Worm (Caenorhabditis elegans) whole organism, L2 larva: ENCODE results near the gene F32D8.11.

Experiments
- C34F6.9 ChIP-seq: fragments of 150-350 bp; optimal IDR thresholded peaks from 2 replicates; lab custom pipeline; 2014; ENCODE audit warnings: missing biosample characterization, missing genetic modification characterization
- F13H6.1 ChIP-seq: sonication (generic microtip); optimal IDR thresholded peaks from 2 replicates; lab custom pipeline; 2016; ENCODE audit warnings: missing genetic modification characterization, missing compliant biosample characterization
- R02D3.7 ChIP-seq: fragments of 150-350 bp; optimal IDR thresholded peaks from 2 replicates; lab custom pipeline; 2014; ENCODE audit warnings: missing biosample characterization, missing genetic modification characterization
- Y55F3AM.14 ChIP-seq: fragments of 200-800 bp; sonication (Bioruptor generic); optimal IDR thresholded peaks from 2 replicates; lab custom pipeline; 2018; ENCODE audit warnings: mild to moderate bottlenecking, missing genetic modification characterization, missing compliant biosample characterization
- ZK546.5 ChIP-seq: sonication (generic microtip); optimal IDR thresholded peaks from 2 replicates; lab custom pipeline; 2017; ENCODE audit warnings: missing biosample characterization, missing genetic modification characterization
- alr-1 ChIP-seq: fragments of 150-350 bp; optimal IDR thresholded peaks from 2 replicates; lab custom pipeline; 2014; ENCODE audit warnings: missing biosample characterization, missing genetic modification characterization
- aly-2 ChIP-seq: fragments of 150-350 bp; optimal IDR thresholded peaks from 2 replicates; lab custom pipeline; 2014; ENCODE audit warnings: missing biosample characterization, missing genetic modification characterization
- ama-1 ChIP-seq: fragments of 150-350 bp; optimal IDR thresholded peaks from 2 replicates; lab custom pipeline; 2018; ENCODE audit warnings: inconsistent platforms
- blmp-1 ChIP-seq: sonication (generic microtip); optimal IDR thresholded peaks from 2 replicates; lab custom pipeline; 2017; ENCODE audit warnings: missing genetic modification characterization, mild to moderate bottlenecking, missing compliant biosample characterization, antibody characterized with exemption, moderate library complexity; ENCODE audit not compliant: insufficient read depth
- ceh-16 ChIP-seq: fragments of 150-350 bp; optimal IDR thresholded peaks from 2 replicates; lab custom pipeline; 2014; ENCODE audit warnings: missing biosample characterization, missing genetic modification characterization
- ceh-82 ChIP-seq: fragments of 150-350 bp; optimal IDR thresholded peaks from 2 replicates; lab custom pipeline; 2014; ENCODE audit warnings: missing biosample characterization, missing genetic modification characterization
- crh-2 ChIP-seq: sonication (generic microtip); optimal IDR thresholded peaks from 2 replicates; lab custom pipeline; 2017; ENCODE audit warnings: missing biosample characterization, missing genetic modification characterization
- dmd-4 ChIP-seq: sonication (generic microtip); optimal IDR thresholded peaks from 2 replicates; lab custom pipeline; 2017; ENCODE audit warnings: missing biosample characterization, missing genetic modification characterization
- egl-27 ChIP-seq: sonication (generic microtip); optimal IDR thresholded peaks from 3 replicates; lab custom pipeline; 2017; ENCODE audit warnings: missing biosample characterization, missing genetic modification reagents, missing genetic modification characterization
- elt-1 ChIP-seq: fragments of 150-350 bp; optimal IDR thresholded peaks from 2 replicates; lab custom pipeline; 2014; ENCODE audit warnings: missing biosample characterization, missing genetic modification characterization
- elt-3 ChIP-seq: sonication (generic microtip); optimal IDR thresholded peaks from 2 replicates; lab custom pipeline; 2017; ENCODE audit warnings: missing biosample characterization, missing genetic modification characterization
- fos-1 ChIP-seq: fragments of 150-350 bp; optimal IDR thresholded peaks from 2 replicates; lab custom pipeline; 2014; ENCODE audit warnings: missing biosample characterization, missing genetic modification characterization
- gmeb-1 ChIP-seq: fragments of 150-350 bp; optimal IDR thresholded peaks from 2 replicates; lab custom pipeline; 2014; ENCODE audit warnings: missing biosample characterization, missing genetic modification characterization
- lin-11 ChIP-seq: fragments of 150-350 bp; sonication (generic microtip); optimal IDR thresholded peaks from 2 replicates; lab custom pipeline; 2014; ENCODE audit warnings: missing biosample characterization, missing genetic modification characterization, inconsistent platforms, mixed read lengths
- lin-13 ChIP-seq: fragments of 150-350 bp; optimal IDR thresholded peaks from 2 replicates; lab custom pipeline; 2014; ENCODE audit warnings: missing biosample characterization, missing genetic modification reagents, missing genetic modification characterization
- lin-39 ChIP-seq: fragments of 150-350 bp; optimal IDR thresholded peaks from 2 replicates; lab custom pipeline; 2014; ENCODE audit warnings: missing biosample characterization, missing genetic modification reagents, missing genetic modification characterization
- lsy-2 ChIP-seq, 2 experiments: fragments of 150-350 bp in 1 of 2; sonication (generic microtip) in 1 of 2; optimal IDR thresholded peaks; 2 replicates each; lab custom pipeline; 2014 to 2017; ENCODE audit warnings: missing biosample characterization in 2 of 2, missing genetic modification characterization in 2 of 2
- mab-5 ChIP-seq: fragments of 150-350 bp; optimal IDR thresholded peaks from 2 replicates; lab custom pipeline; 2014; ENCODE audit warnings: missing biosample characterization, missing genetic modification characterization
- mbf-1 ChIP-seq: sonication (generic microtip); optimal IDR thresholded peaks from 2 replicates; lab custom pipeline; 2017; ENCODE audit warnings: missing biosample characterization, missing genetic modification characterization
- mdl-1 ChIP-seq, 2 experiments: fragments of 150-350 bp in 1 of 2; sonication (generic microtip) in 1 of 2; optimal IDR thresholded peaks; 2 replicates each; lab custom pipeline; 2017; ENCODE audit warnings: missing biosample characterization in 2 of 2, missing genetic modification characterization in 2 of 2
- nhr-10 ChIP-seq: sonication (generic microtip); optimal IDR thresholded peaks from 2 replicates; lab custom pipeline; 2017; ENCODE audit warnings: missing biosample characterization, missing genetic modification characterization
- nhr-11 ChIP-seq: fragments of 150-350 bp; optimal IDR thresholded peaks from 2 replicates; lab custom pipeline; 2014; ENCODE audit warnings: missing biosample characterization, missing genetic modification characterization
- nhr-12 ChIP-seq: fragments of 150-350 bp; optimal IDR thresholded peaks from 2 replicates; lab custom pipeline; 2014; ENCODE audit warnings: missing biosample characterization, missing genetic modification characterization
- nhr-129 ChIP-seq: fragments of 150-350 bp; optimal IDR thresholded peaks from 2 replicates; lab custom pipeline; 2014; ENCODE audit warnings: missing biosample characterization, missing genetic modification characterization
- nhr-21 ChIP-seq: fragments of 150-350 bp; optimal IDR thresholded peaks from 2 replicates; lab custom pipeline; 2014; ENCODE audit warnings: missing biosample characterization, missing genetic modification characterization
- nhr-23 ChIP-seq: fragments of 150-350 bp; optimal IDR thresholded peaks from 2 replicates; lab custom pipeline; 2014; ENCODE audit warnings: missing biosample characterization, missing genetic modification reagents, missing genetic modification characterization
- nhr-237 ChIP-seq: fragments of 150-350 bp; optimal IDR thresholded peaks from 2 replicates; lab custom pipeline; 2014; ENCODE audit warnings: missing biosample characterization, missing genetic modification characterization
- nhr-25 ChIP-seq: fragments of 150-350 bp; sonication (generic microtip); optimal IDR thresholded peaks from 3 replicates; lab custom pipeline; 2014; ENCODE audit warnings: missing biosample characterization, missing genetic modification characterization
- nhr-6 ChIP-seq: fragments of 150-350 bp; optimal IDR thresholded peaks from 2 replicates; lab custom pipeline; 2014; ENCODE audit warnings: missing biosample characterization, missing genetic modification characterization
- nhr-77 ChIP-seq: fragments of 150-350 bp; optimal IDR thresholded peaks from 2 replicates; lab custom pipeline; 2014; ENCODE audit warnings: missing biosample characterization, missing genetic modification characterization
- peb-1 ChIP-seq: fragments of 150-350 bp; optimal IDR thresholded peaks from 2 replicates; lab custom pipeline; 2014; ENCODE audit warnings: missing biosample characterization, missing genetic modification characterization
- sem-4 ChIP-seq: fragments of 150-350 bp; optimal IDR thresholded peaks from 2 replicates; lab custom pipeline; 2014; ENCODE audit warnings: missing biosample characterization, missing genetic modification reagents, missing genetic modification characterization
- skn-1 ChIP-seq: sonication (generic microtip); optimal IDR thresholded peaks from 2 replicates; lab custom pipeline; 2017; ENCODE audit warnings: missing biosample characterization, missing genetic modification characterization
- sma-3 ChIP-seq: sonication (generic microtip); optimal IDR thresholded peaks from 2 replicates; lab custom pipeline; 2016; ENCODE audit warnings: missing genetic modification reagents, missing genetic modification characterization, missing compliant biosample characterization
- sma-9 ChIP-seq, 2 experiments: fragments of 150-350 bp in 1 of 2; sonication (generic microtip) in 1 of 2; optimal IDR thresholded peaks; 2 replicates each; lab custom pipeline; 2014 to 2016; ENCODE audit warnings: missing genetic modification characterization in 2 of 2, mild to moderate bottlenecking in 1 of 2, missing biosample characterization in 1 of 2, missing compliant biosample characterization in 1 of 2, missing genetic modification reagents in 1 of 2, moderate library complexity in 1 of 2
- snpc-4 ChIP-seq: fragments of 150-350 bp; optimal IDR thresholded peaks from 2 replicates; lab custom pipeline; 2014; ENCODE audit warnings: missing biosample characterization, missing genetic modification characterization
- unc-39 ChIP-seq: fragments of 150-350 bp; optimal IDR thresholded peaks from 2 replicates; lab custom pipeline; 2014; ENCODE audit warnings: missing biosample characterization, missing genetic modification characterization
- unc-55 ChIP-seq: fragments of 150-350 bp; sonication (generic microtip); optimal IDR thresholded peaks from 3 replicates; lab custom pipeline; 2014; ENCODE audit warnings: missing biosample characterization, missing genetic modification reagents, missing genetic modification characterization
- unc-62 ChIP-seq: fragments of 150-350 bp; optimal IDR thresholded peaks from 2 replicates; lab custom pipeline; 2014; ENCODE audit warnings: missing biosample characterization, missing genetic modification reagents, missing genetic modification characterization
- zag-1 ChIP-seq: fragments of 150-350 bp; optimal IDR thresholded peaks from 2 replicates; lab custom pipeline; 2014; ENCODE audit warnings: missing biosample characterization, missing genetic modification characterization
- ztf-1 ChIP-seq: fragments of 200-800 bp; sonication (Bioruptor generic); conservative IDR thresholded peaks from 2 replicates; pipeline ENCODE4 v1.3.6; 2022; ENCODE audit warnings: missing genetic modification characterization, missing compliant biosample characterization
- ztf-11 ChIP-seq: sonication (generic microtip); optimal IDR thresholded peaks from 2 replicates; lab custom pipeline; 2017; ENCODE audit warnings: missing biosample characterization, missing genetic modification characterization
- ztf-4 ChIP-seq: fragments of 150-350 bp; optimal IDR thresholded peaks from 2 replicates; lab custom pipeline; 2014; ENCODE audit warnings: missing biosample characterization, missing genetic modification characterization

F32D8.11 gene

DNA sequence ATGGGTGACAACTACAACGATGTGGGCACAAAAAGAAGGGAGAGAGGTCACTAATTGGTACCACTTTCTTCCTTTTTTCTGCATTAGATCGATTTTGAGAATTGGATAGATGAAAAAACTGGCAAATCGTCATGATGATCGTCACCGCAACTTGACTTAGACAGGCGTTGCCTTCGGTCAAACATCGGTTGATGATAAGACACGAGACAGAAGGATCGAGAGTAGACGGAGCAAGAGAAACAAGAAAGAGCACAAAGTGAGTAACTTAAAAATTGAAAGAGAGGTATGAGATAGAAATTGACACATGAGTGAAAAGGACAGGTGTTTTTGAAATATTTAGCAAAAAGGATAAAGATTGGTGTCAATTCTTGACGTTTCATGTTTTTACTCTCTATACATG is 18.9 kb downstream of the F32D8.11 start:
- no peak for TF ChIP-seq mab-5 (tag; lab: Kevin White, UChicago)
- TF ChIP-seq unc-62 (GFP tag; lab: Kevin White, UChicago): no peak
- TF ChIP-seq snpc-4 (tag; lab: Kevin White, UChicago): no peak
- no peak for TF ChIP-seq nhr-11 (tag; lab: Kevin White, UChicago)
- TF ChIP-seq fos-1 (tag; lab: Kevin White, UChicago): peak; percentile 24
- no peak for TF ChIP-seq ceh-16 (tag; lab: Kevin White, UChicago)
- TF ChIP-seq sma-9 (GFP tag; optimal IDR thresholded peaks at IDR 0.05; lab: Kevin White, UChicago): peak; percentile 8
- no peak for TF ChIP-seq sma-9 (tag; optimal IDR thresholded peaks at IDR 0.05; lab: Kevin White, UChicago)
- TF ChIP-seq nhr-129 (tag; lab: Kevin White, UChicago): peak; percentile 64
- TF ChIP-seq nhr-6 (tag; lab: Kevin White, UChicago): no peak

DNA sequence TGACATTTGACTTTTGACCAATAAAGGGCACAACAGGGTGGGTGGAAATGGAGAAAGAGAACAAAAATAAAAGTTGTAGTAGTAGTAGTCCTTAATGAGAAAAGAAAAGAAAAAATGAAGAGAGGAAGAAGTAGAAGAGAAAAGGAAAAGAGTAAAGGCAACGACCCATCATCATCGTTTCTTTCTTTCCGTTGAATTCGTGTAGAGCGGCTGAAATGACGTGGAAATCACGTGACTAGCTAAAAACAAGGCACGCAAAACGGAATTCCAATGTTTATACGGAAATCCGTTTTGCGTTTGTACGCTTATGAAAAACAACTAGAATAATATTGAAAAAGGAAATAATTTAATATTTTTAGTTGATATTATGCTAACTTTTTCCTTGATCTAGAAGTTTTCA is 21.4 kb downstream of the F32D8.11 start:
- TF ChIP-seq nhr-23 (tag; lab: Kevin White, UChicago) (no peak), blmp-1 (tag; lab: Kevin White, UChicago) (peak; percentile 78), R02D3.7 (no peak), elt-1 (tag; lab: Kevin White, UChicago) (no peak), Y55F3AM.14 (peak; percentile 70), nhr-129 (tag; lab: Kevin White, UChicago) (peak; percentile 45), sma-9 (GFP tag; optimal IDR thresholded peaks at IDR 0.05; lab: Kevin White, UChicago) (peak; percentile 75), sma-9 (tag; optimal IDR thresholded peaks at IDR 0.05; lab: Kevin White, UChicago) (no peak), mdl-1 (tag; optimal IDR thresholded peaks at IDR 0.05; lab: Kevin White, UChicago) (peak; percentile 19 to 40), crh-2 (peak; percentile 92), mbf-1 (tag; lab: Kevin White, UChicago) (no peak), alr-1 (tag; lab: Kevin White, UChicago) (no peak), unc-62 (GFP tag; lab: Kevin White, UChicago) (no peak), skn-1 (tag; lab: Kevin White, UChicago) (no peak), egl-27 (tag; lab: Kevin White, UChicago) (no peak), peb-1 (tag; lab: Kevin White, UChicago) (no peak), ama-1 (lab: Kevin White, UChicago) (no peak), ceh-16 (tag; lab: Kevin White, UChicago) (no peak), nhr-77 (tag; lab: Kevin White, UChicago) (no peak), elt-3 (tag; lab: Kevin White, UChicago) (no peak), mab-5 (tag; lab: Kevin White, UChicago) (no peak), lin-13 (GFP tag; lab: Kevin White, UChicago) (no peak), C34F6.9 (tag; lab: Kevin White, UChicago) (peak; percentile 51), F13H6.1 (peak; percentile 8), nhr-6 (tag; lab: Kevin White, UChicago) (no peak), gmeb-1 (tag; lab: Kevin White, UChicago) (no peak), ztf-11 (tag; lab: Kevin White, UChicago) (no peak), nhr-237 (tag; lab: Kevin White, UChicago) (no peak), snpc-4 (tag; lab: Kevin White, UChicago) (no peak), sem-4 (peak; percentile 0), lsy-2 (tag; optimal IDR thresholded peaks at IDR 0.05; lab: Kevin White, UChicago) (peak in 1 of 2 experiments; percentile 48), fos-1 (tag; lab: Kevin White, UChicago) (peak; percentile 32), nhr-11 (tag; lab: Kevin White, UChicago) (no peak), ztf-1 (GFP tag; lab: Robert Waterston, UW) (no peak), lin-11 (no peak), unc-39 (tag; lab: Kevin White, UChicago) (no peak), nhr-12 (no peak), unc-55 (GFP tag; lab: Kevin White, UChicago) (peak; percentile 19), zag-1 (tag; lab: Kevin White, UChicago) (no peak), nhr-25 (peak; percentile 35), nhr-10 (tag; lab: Kevin White, UChicago) (no peak), dmd-4 (no peak), aly-2 (tag; lab: Kevin White, UChicago) (no peak), ztf-4 (tag; lab: Kevin White, UChicago) (peak; percentile 7), ZK546.5 (tag; lab: Kevin White, UChicago) (no peak), lin-39 (tag; lab: Kevin White, UChicago) (no peak), sma-3 (peak; percentile 9), ceh-82 (tag; lab: Kevin White, UChicago) (no peak), nhr-21 (tag; lab: Kevin White, UChicago) (peak; percentile 39)
